Worm (Caenorhabditis elegans) whole organism, L4/young adult: ENCODE results near the gene mrps-18C.

ENCODE experiments used
- W03F9.2 ChIP-seq: fragments of 150-350 bp; optimal IDR thresholded peaks from 2 replicates; lab custom pipeline; 2014; ENCODE audit warnings: missing biosample characterization, missing genetic modification characterization
- dao-5 ChIP-seq: sonication (generic microtip); optimal IDR thresholded peaks from 2 replicates; lab custom pipeline; 2016; ENCODE audit warnings: missing genotype, missing genetic modification characterization, moderate library complexity, missing compliant biosample characterization
- him-1 ChIP-seq: sonication (generic microtip); optimal IDR thresholded peaks from 2 replicates; lab custom pipeline; 2016; ENCODE audit warnings: missing genotype, missing genetic modification reagents, missing genetic modification characterization, missing compliant biosample characterization

DNA sequence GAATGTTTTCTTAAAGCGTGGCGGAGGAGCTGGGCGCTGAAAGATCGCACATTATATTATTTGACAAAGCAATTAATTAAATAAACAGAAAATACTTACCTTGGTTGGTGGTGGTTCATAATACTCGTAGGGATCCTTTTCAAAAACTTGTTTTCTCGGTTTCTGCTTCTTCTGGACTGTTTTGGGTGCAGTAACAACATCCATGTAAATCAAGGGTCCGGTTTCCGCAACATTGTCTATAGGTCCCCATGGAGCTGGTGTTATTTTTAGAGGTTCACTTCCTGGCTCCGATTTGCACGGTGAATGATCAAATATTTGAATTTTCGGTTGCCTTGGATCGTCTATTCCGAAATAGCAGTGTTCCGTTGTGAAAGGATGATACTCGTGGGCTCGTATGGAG lies 11.2 kb upstream of the mrps-18C start:
- TF ChIP-seq him-1 (no peak), W03F9.2 (tag; lab: Kevin White, UChicago) (no peak), dao-5 (no peak)
